Fruit fly (Drosophila melanogaster) whole organism, embryonic: ENCODE results near the gene mus101.

Experiments used
- Ada2b ChIP-seq: fragments of 200-800 bp; sonication (Bioruptor generic); IDR thresholded peaks from 2 replicates; pipeline ENCODE4 v1.3.6; 2022; ENCODE audit warnings: missing biosample characterization, missing genetic modification characterization
- Atf3 ChIP-seq: fragments of 200-800 bp; sonication (Bioruptor generic); optimal IDR thresholded peaks from 3 replicates; lab custom pipeline; 2016; ENCODE audit warnings: missing biosample characterization, missing genetic modification characterization
- CG10267 ChIP-seq: fragments of 200-800 bp; sonication (Bioruptor generic); optimal IDR thresholded peaks from 2 replicates; lab custom pipeline; 2018; ENCODE audit warnings: missing biosample characterization, mild to moderate bottlenecking, missing genetic modification characterization, moderate library complexity
- CG10543 ChIP-seq: fragments of 200-800 bp; sonication (Bioruptor generic); optimal IDR thresholded peaks from 3 replicates; lab custom pipeline; 2017; ENCODE audit warnings: missing biosample characterization, mild to moderate bottlenecking, missing genetic modification characterization, moderate library complexity
- CG11456 ChIP-seq: fragments of 200-800 bp; sonication (Bioruptor generic); IDR thresholded peaks from 3 replicates; pipeline ENCODE4 v1.3.6; 2022; ENCODE audit warnings: missing biosample characterization, missing genetic modification characterization
- CG11695 ChIP-seq: fragments of 200-800 bp; sonication (Bioruptor generic); IDR thresholded peaks from 3 replicates; pipeline ENCODE4 v1.3.6; 2022; ENCODE audit warnings: missing biosample characterization, missing genetic modification characterization
- CG14014 ChIP-seq: fragments of 200-800 bp; sonication (Bioruptor generic); IDR thresholded peaks from 2 replicates; pipeline ENCODE4 v1.3.6; 2022; ENCODE audit warnings: missing biosample characterization, missing genetic modification characterization
- CG17385 ChIP-seq: fragments of 200-800 bp; sonication (Bioruptor generic); optimal IDR thresholded peaks from 3 replicates; lab custom pipeline; 2018; ENCODE audit warnings: missing biosample characterization, mild to moderate bottlenecking, missing genetic modification characterization
- CG17829 ChIP-seq: fragments of 200-800 bp; optimal IDR thresholded peaks from 2 replicates; lab custom pipeline; 2019; ENCODE audit warnings: missing biosample characterization, mild to moderate bottlenecking, missing genetic modification characterization, moderate library complexity
- CG18262 ChIP-seq: fragments of 200-800 bp; optimal IDR thresholded peaks from 3 replicates; lab custom pipeline; 2019; ENCODE audit warnings: missing biosample characterization, mild to moderate bottlenecking, missing genetic modification characterization, moderate library complexity
- CG2120 ChIP-seq: fragments of 200-800 bp; sonication (Bioruptor generic); optimal IDR thresholded peaks from 3 replicates; lab custom pipeline; 2016; ENCODE audit warnings: missing biosample characterization, missing genetic modification characterization
- CG30403 ChIP-seq: fragments of 200-800 bp; sonication (Bioruptor generic); optimal IDR thresholded peaks from 3 replicates; lab custom pipeline; 2016; ENCODE audit warnings: missing biosample characterization, missing genetic modification characterization
- CG30431 ChIP-seq: fragments of 200-800 bp; sonication (Bioruptor generic); optimal IDR thresholded peaks from 2 replicates; lab custom pipeline; 2017; ENCODE audit warnings: missing biosample characterization, missing genetic modification characterization
- CG32532 ChIP-seq: fragments of 200-800 bp; sonication (Bioruptor generic); IDR thresholded peaks from 2 replicates; pipeline ENCODE4 v1.3.6; 2022; ENCODE audit warnings: missing biosample characterization, missing genetic modification characterization
- CG34376 ChIP-seq: fragments of 200-800 bp; sonication (Bioruptor generic); optimal IDR thresholded peaks from 2 replicates; lab custom pipeline; 2018; ENCODE audit warnings: missing biosample characterization, mild to moderate bottlenecking, missing genetic modification characterization
- CG4360 ChIP-seq: fragments of 200-800 bp; sonication (Bioruptor generic); IDR thresholded peaks from 2 replicates; pipeline ENCODE4 v1.3.6; 2022; ENCODE audit warnings: missing biosample characterization, missing genetic modification characterization
- CG43689 ChIP-seq: fragments of 200-800 bp; sonication (Bioruptor generic); IDR thresholded peaks from 2 replicates; pipeline ENCODE4 v1.3.6; 2022; ENCODE audit warnings: missing biosample characterization, missing genetic modification characterization
- CG4424 ChIP-seq: fragments of 200-800 bp; sonication (Bioruptor generic); optimal IDR thresholded peaks from 3 replicates; lab custom pipeline; 2016; ENCODE audit warnings: missing biosample characterization, missing genetic modification characterization
- CG6689 ChIP-seq: fragments of 200-800 bp; sonication (Bioruptor generic); IDR thresholded peaks from 2 replicates; pipeline ENCODE4 v1.3.6; 2022; ENCODE audit warnings: missing biosample characterization, missing genetic modification characterization
- CG6813 ChIP-seq: fragments of 200-800 bp; sonication (Bioruptor generic); optimal IDR thresholded peaks from 2 replicates; lab custom pipeline; 2017; ENCODE audit warnings: missing biosample characterization, missing genetic modification characterization, mild to moderate bottlenecking, moderate library complexity, missing genetic modification reagents
- CG7357 ChIP-seq: fragments of 200-800 bp; sonication (Bioruptor generic); IDR thresholded peaks from 3 replicates; pipeline ENCODE4 v1.3.6; 2022; ENCODE audit warnings: missing biosample characterization, missing genetic modification characterization
- CG8944 ChIP-seq: fragments of 200-800 bp; sonication (Bioruptor generic); optimal IDR thresholded peaks from 3 replicates; lab custom pipeline; 2016; ENCODE audit warnings: missing biosample characterization, missing genetic modification characterization
- CHES-1-like ChIP-seq: fragments of 200-800 bp; sonication (Bioruptor generic); optimal IDR thresholded peaks from 2 replicates; lab custom pipeline; 2016; ENCODE audit warnings: missing biosample characterization, missing genetic modification characterization
- Drgx ChIP-seq: fragments of 200-800 bp; sonication (Bioruptor generic); IDR thresholded peaks from 2 replicates; pipeline ENCODE4 v1.3.6; 2022; ENCODE audit warnings: missing biosample characterization, missing genetic modification characterization
- Elba2 ChIP-seq: fragments of 200-800 bp; sonication (Bioruptor generic); optimal IDR thresholded peaks from 3 replicates; lab custom pipeline; 2016; ENCODE audit warnings: missing biosample characterization, missing genetic modification characterization
- Fer1 ChIP-seq: fragments of 200-800 bp; sonication (Bioruptor generic); optimal IDR thresholded peaks from 2 replicates; lab custom pipeline; 2017; ENCODE audit warnings: missing biosample characterization, mild to moderate bottlenecking, missing genetic modification characterization
- GATAe ChIP-seq: fragments of 200-800 bp; sonication (Bioruptor generic); conservative IDR thresholded peaks from 2 replicates; pipeline ENCODE4 v1.3.6; 2022; ENCODE audit warnings: missing biosample characterization, missing genetic modification characterization
- HLHmδ ChIP-seq: fragments of 200-800 bp; sonication (Bioruptor generic); optimal IDR thresholded peaks from 2 replicates; lab custom pipeline; 2018; ENCODE audit warnings: missing biosample characterization, mild to moderate bottlenecking, missing genetic modification characterization, moderate library complexity
- Lpt ChIP-seq: fragments of >200 bp; optimal IDR thresholded peaks from 2 replicates; lab custom pipeline; 2018; ENCODE audit warnings: missing biosample characterization, missing genetic modification characterization
- MESR4 ChIP-seq: fragments of 200-800 bp; sonication (Bioruptor generic); optimal IDR thresholded peaks from 2 replicates; lab custom pipeline; 2018; ENCODE audit warnings: missing biosample characterization, mild to moderate bottlenecking, missing genetic modification characterization, moderate library complexity
- Rfx ChIP-seq: fragments of 200-800 bp; sonication (Bioruptor generic); IDR thresholded peaks from 2 replicates; pipeline ENCODE4 v1.3.6; 2022; ENCODE audit warnings: missing biosample characterization, missing genetic modification characterization
- Vsx1 ChIP-seq: fragments of 200-800 bp; sonication (Bioruptor generic); optimal IDR thresholded peaks from 2 replicates; lab custom pipeline; 2017; ENCODE audit warnings: missing biosample characterization, mild to moderate bottlenecking, missing genetic modification characterization, missing genetic modification reagents
- amos ChIP-seq: fragments of 200-800 bp; sonication (Bioruptor generic); IDR thresholded peaks from 2 replicates; pipeline ENCODE4 v1.3.6; 2022; ENCODE audit warnings: missing biosample characterization, missing genetic modification characterization; ENCODE audit not compliant: partially characterized antibody
- az2 ChIP-seq: fragments of 200-800 bp; sonication (Bioruptor generic); optimal IDR thresholded peaks from 3 replicates; lab custom pipeline; 2016; ENCODE audit warnings: missing biosample characterization, missing genetic modification characterization
- ftz-f1 ChIP-seq: fragments of 200-800 bp; sonication (Bioruptor generic); optimal IDR thresholded peaks from 2 replicates; lab custom pipeline; 2016; ENCODE audit warnings: missing biosample characterization, missing genetic modification characterization
- gt ChIP-seq: fragments of 200-800 bp; sonication (Bioruptor generic); IDR thresholded peaks from 2 replicates; pipeline ENCODE4 v1.3.6; 2022; ENCODE audit warnings: missing biosample characterization, missing genetic modification characterization
- h ChIP-seq: fragments of >200 bp; optimal IDR thresholded peaks from 2 replicates; lab custom pipeline; 2017
- insv ChIP-seq, 2 experiments: fragments of 200-800 bp; sonication (Bioruptor generic); optimal IDR thresholded peaks; 3 replicates each; lab custom pipeline; 2016 to 2018; ENCODE audit warnings: missing biosample characterization in 2 of 2, missing genetic modification characterization in 2 of 2
- inv ChIP-seq: fragments of 200-800 bp; sonication (Bioruptor generic); IDR thresholded peaks from 2 replicates; pipeline ENCODE4 v1.3.6; 2022; ENCODE audit warnings: missing biosample characterization, missing genetic modification characterization; ENCODE audit not compliant: partially characterized antibody
- lilli ChIP-seq: fragments of 200-800 bp; sonication (Bioruptor generic); optimal IDR thresholded peaks from 3 replicates; lab custom pipeline; 2016; ENCODE audit warnings: missing biosample characterization, missing genetic modification characterization
- mld ChIP-seq: fragments of 200-800 bp; sonication (Bioruptor generic); IDR thresholded peaks from 3 replicates; pipeline ENCODE4 v1.3.6; 2022; ENCODE audit warnings: missing biosample characterization, missing genetic modification characterization; ENCODE audit not compliant: partially characterized antibody
- ranshi ChIP-seq: fragments of 200-800 bp; sonication (Bioruptor generic); IDR thresholded peaks from 2 replicates; pipeline ENCODE4 v1.3.6; 2022; ENCODE audit warnings: missing biosample characterization, missing genetic modification characterization
- row ChIP-seq: fragments of 200-800 bp; sonication (Bioruptor generic); IDR thresholded peaks from 3 replicates; pipeline ENCODE4 v1.3.6; 2022; ENCODE audit warnings: missing biosample characterization, missing genetic modification characterization
- sens ChIP-seq: fragments of 200-800 bp; sonication (Bioruptor generic); peaks from one replicate; lab custom pipeline; 2016; ENCODE audit warnings: missing biosample characterization, missing genetic modification characterization
- slbo ChIP-seq: fragments of 200-800 bp; sonication (Bioruptor generic); IDR thresholded peaks from 2 replicates; pipeline ENCODE4 v1.3.6; 2022; ENCODE audit warnings: missing biosample characterization, missing genetic modification characterization
- slp2 ChIP-seq: fragments of 200-800 bp; sonication (Bioruptor generic); optimal IDR thresholded peaks from 2 replicates; lab custom pipeline; 2016; ENCODE audit warnings: missing biosample characterization, missing genetic modification characterization
- tgo ChIP-seq: fragments of 200-800 bp; sonication (Bioruptor generic); IDR thresholded peaks from 3 replicates; pipeline ENCODE4 v1.3.6; 2022; ENCODE audit warnings: missing biosample characterization, missing genetic modification characterization
- vvl ChIP-seq: fragments of 200-800 bp; sonication (Bioruptor generic); IDR thresholded peaks from 2 replicates; pipeline ENCODE4 v1.3.6; 2022; ENCODE audit warnings: missing biosample characterization, missing genetic modification characterization
- zen ChIP-seq: fragments of 200-800 bp; sonication (Bioruptor generic); optimal IDR thresholded peaks from 3 replicates; lab custom pipeline; 2018; ENCODE audit warnings: missing biosample characterization, mild to moderate bottlenecking, missing genetic modification characterization, moderate library complexity
- zf30C ChIP-seq: fragments of 200-800 bp; sonication (Bioruptor generic); optimal IDR thresholded peaks from 3 replicates; lab custom pipeline; 2018; ENCODE audit warnings: missing biosample characterization, mild to moderate bottlenecking, missing genetic modification characterization

mus101 gene

dm6 chrX:13734866-13735265, 12.8 kb downstream of the mus101 start (continued):
- TF ChIP-seq CG10543 (GFP tag; lab: Kevin White, UChicago) (no peak), CG18262 (peak; percentile 33), inv (GFP tag; lab: Robert Waterston, UW) (no peak), gt (GFP tag; lab: Robert Waterston, UW) (no peak), ftz-f1 (no peak), CG43689 (GFP tag; lab: Robert Waterston, UW) (no peak), ranshi (GFP tag; lab: Robert Waterston, UW) (0 out of 2 replicates have a peak, but pooled peaks have one; percentile 30), slp2 (GFP tag; lab: Kevin White, UChicago) (no peak), CG30431 (GFP tag; lab: Kevin White, UChicago) (no peak), CG17829 (peak; percentile 19), Drgx (peak; percentile 60), vvl (GFP tag; lab: Robert Waterston, UW) (no peak), CG7357 (GFP tag; lab: Robert Waterston, UW) (no peak), CG11695 (GFP tag; lab: Robert Waterston, UW) (peak; percentile 56; the same call in 2 of the 3 replicates), tgo (GFP tag; lab: Robert Waterston, UW) (no peak), Ada2b (GFP tag; lab: Robert Waterston, UW) (no peak), CG30403 (GFP tag; lab: Kevin White, UChicago) (peak; percentile 27), CG10267 (tag; lab: Kevin White, UChicago) (peak; percentile 21), CG14014 (0 out of 2 replicates have a peak, but pooled peaks have one; percentile 12), az2 (GFP tag; lab: Kevin White, UChicago) (peak; percentile 7), sens (GFP tag; lab: Kevin White, UChicago) (peak; percentile 70), CG17385 (GFP tag; lab: Kevin White, UChicago) (peak; percentile 21), CG4424 (peak; percentile 5), CG2120 (GFP tag; lab: Kevin White, UChicago) (peak; percentile 24), lilli (GFP tag; lab: Kevin White, UChicago) (peak; percentile 13), GATAe (GFP tag; lab: Robert Waterston, UW) (no peak), row (GFP tag; lab: Robert Waterston, UW) (peak; percentile 28; the same call in 1 of the 3 replicates), Rfx (GFP tag; lab: Robert Waterston, UW) (0 out of 2 replicates have a peak, but pooled peaks have one; percentile 15), Atf3 (GFP tag; lab: Kevin White, UChicago) (no peak), CG34376 (GFP tag; lab: Kevin White, UChicago) (no peak)

dm6 chrX:13735322-13736173, 13.5 kb downstream of the mus101 start:
- TF ChIP-seq zf30C (GFP tag; lab: Kevin White, UChicago) (peak; percentile 60), CG32532 (GFP tag; lab: Robert Waterston, UW) (no peak), MESR4 (peak; percentile 38), HLHmδ (GFP tag; lab: Kevin White, UChicago) (no peak), CG4360 (GFP tag; lab: Robert Waterston, UW) (0 out of 2 replicates have a peak, but pooled peaks have one; percentile 15), CG11456 (GFP tag; lab: Robert Waterston, UW) (no peak), slbo (GFP tag; lab: Robert Waterston, UW) (no peak), amos (no peak), CHES-1-like (GFP tag; lab: Kevin White, UChicago) (no peak), Elba2 (GFP tag; lab: Kevin White, UChicago) (peak; percentile 88), mld (GFP tag; lab: Robert Waterston, UW) (no peak), Lpt (GFP tag; lab: Kevin White, UChicago) (no peak), CG2120 (GFP tag; lab: Kevin White, UChicago) (no peak), CG6689 (GFP tag; lab: Robert Waterston, UW) (no peak), Drgx (peak; percentile 17; the same call in 1 of the 2 replicates), h (lab: Kevin White, UChicago) (no peak), CG18262 (no peak), CG8944 (GFP tag; lab: Kevin White, UChicago) (no peak), CG6813 (GFP tag; lab: Kevin White, UChicago) (no peak), Vsx1 (GFP tag; lab: Kevin White, UChicago) (peak; percentile 79), insv (GFP tag; optimal IDR thresholded peaks at IDR 0.05; lab: Kevin White, UChicago) (peak; percentile 91 to 98), Fer1 (GFP tag; lab: Kevin White, UChicago) (no peak), zen (tag; lab: Kevin White, UChicago) (peak; percentile 7), lilli (GFP tag; lab: Kevin White, UChicago) (no peak)
